Fruit fly (Drosophila melanogaster) whole organism, adult: ENCODE results near the gene CG33096.

Source experiments
- CG14711 ChIP-seq: fragments of 200-800 bp; sonication (Bioruptor generic); optimal IDR thresholded peaks from 2 replicates; lab custom pipeline; 2018; ENCODE audit warnings: missing biosample characterization, mild to moderate bottlenecking, missing genetic modification characterization, moderate library complexity
- CG33017 ChIP-seq: fragments of 200-800 bp; sonication (Bioruptor generic); optimal IDR thresholded peaks from 2 replicates; lab custom pipeline; 2018; ENCODE audit warnings: missing biosample characterization, mild to moderate bottlenecking, missing genetic modification characterization, moderate library complexity
- CG7045 ChIP-seq: fragments of 200-800 bp; sonication (Bioruptor generic); optimal IDR thresholded peaks from 2 replicates; lab custom pipeline; 2017; ENCODE audit warnings: missing biosample characterization, mild to moderate bottlenecking, missing genetic modification characterization
- Hr96 ChIP-seq: fragments of 200-800 bp; sonication (Bioruptor generic); optimal IDR thresholded peaks from 2 replicates; lab custom pipeline; 2016; ENCODE audit warnings: missing biosample characterization, missing genetic modification characterization
- bab1 ChIP-seq: fragments of 200-800 bp; sonication (Bioruptor generic); optimal IDR thresholded peaks from 3 replicates; lab custom pipeline; 2019; ENCODE audit warnings: missing biosample characterization, mild to moderate bottlenecking, missing genetic modification characterization, moderate library complexity
- cnc ChIP-seq, 2 experiments: fragments of >200 bp; optimal IDR thresholded peaks; 2 replicates each; lab custom pipeline; 2017
- kay ChIP-seq: fragments of 200-800 bp; sonication (Bioruptor generic); peaks from one replicate; lab custom pipeline; 2016; ENCODE audit warnings: missing biosample characterization, missing genetic modification characterization, borderline replicate concordance
- pad ChIP-seq: fragments of 200-800 bp; sonication (Bioruptor generic); optimal IDR thresholded peaks from 3 replicates; lab custom pipeline; 2017; ENCODE audit warnings: missing biosample characterization, missing genetic modification characterization, mild to moderate bottlenecking, moderate library complexity, missing genetic modification reagents

dm6 chr3R:25056016-25056415, 41.5 kb upstream of the CG33096 start, which contains the start of the genes CG31111 and stac:
- no peak for TF ChIP-seq CG7045 (GFP tag; lab: Kevin White, UChicago)
- TF ChIP-seq CG33017 (tag; lab: Kevin White, UChicago), result peak; percentile 32
- TF ChIP-seq Hr96 (GFP tag; lab: Kevin White, UChicago), result no peak
- peak; percentile 89 for TF ChIP-seq kay (GFP tag; lab: Kevin White, UChicago)
- TF ChIP-seq CG14711 (tag; lab: Kevin White, UChicago), result peak; percentile 9
- TF ChIP-seq pad (GFP tag; lab: Kevin White, UChicago), result no peak
- TF ChIP-seq cnc (optimal IDR thresholded peaks at IDR 0.05; lab: Kevin White, UChicago), result no peak
- no peak for TF ChIP-seq bab1 (GFP tag; lab: Kevin White, UChicago)
